Worm (Caenorhabditis elegans) whole organism, L1 larva: ENCODE data around the gene utx-1.
"Not testable (repeated sequence)": the region's sequence is repeated elsewhere in the genome, so short reads cannot be mapped to it uniquely, and the experiment has no call there.

Experiments used
- C16A3.4 ChIP-seq: fragments of 150-350 bp; optimal IDR thresholded peaks from 2 replicates; lab custom pipeline; 2014; ENCODE audit warnings: missing biosample characterization, missing genetic modification characterization
- C34B4.2 ChIP-seq: sonication (generic microtip); optimal IDR thresholded peaks from 2 replicates; lab custom pipeline; 2017; ENCODE audit warnings: mild to moderate bottlenecking, missing genetic modification characterization, missing compliant biosample characterization
- aha-1 ChIP-seq: fragments of 150-350 bp; optimal IDR thresholded peaks from 2 replicates; lab custom pipeline; 2014; ENCODE audit warnings: missing biosample characterization, missing genetic modification characterization
- ama-1 ChIP-seq: fragments of 150-350 bp; optimal IDR thresholded peaks from 2 replicates; lab custom pipeline; 2014
- ceh-63 ChIP-seq: fragments of 200-800 bp; sonication (Bioruptor generic); optimal IDR thresholded peaks from 2 replicates; lab custom pipeline; 2018; ENCODE audit warnings: mild to moderate bottlenecking, missing genetic modification characterization, missing compliant biosample characterization
- ceh-8 ChIP-seq: fragments of 200-800 bp; sonication (Bioruptor generic); optimal IDR thresholded peaks from 2 replicates; lab custom pipeline; 2018; ENCODE audit warnings: mild to moderate bottlenecking, missing genetic modification characterization, moderate library complexity, missing compliant biosample characterization
- ceh-82 ChIP-seq, 3 experiments: fragments of 150-350 bp in 1 of 3; sonication (generic microtip) in 2 of 3; optimal IDR thresholded peaks; 2 replicates each; lab custom pipeline; 2014 to 2017; ENCODE audit warnings: missing biosample characterization in 3 of 3, missing genetic modification characterization in 3 of 3
- ceh-90 ChIP-seq: sonication (generic microtip); optimal IDR thresholded peaks from 2 replicates; lab custom pipeline; 2016; ENCODE audit warnings: missing genetic modification characterization, missing compliant biosample characterization
- dsc-1 ChIP-seq: sonication (generic microtip); optimal IDR thresholded peaks from 2 replicates; lab custom pipeline; 2016; ENCODE audit warnings: mild to moderate bottlenecking, missing genetic modification characterization, missing compliant biosample characterization
- elt-2 ChIP-seq: sonication (generic microtip); optimal IDR thresholded peaks from 2 replicates; lab custom pipeline; 2016; ENCODE audit warnings: missing genetic modification characterization, mild to moderate bottlenecking, inconsistent platforms, missing compliant biosample characterization, missing genetic modification reagents
- elt-3 ChIP-seq, 6 experiments: fragments of 150-350 bp in 1 of 6; sonication (generic microtip); optimal IDR thresholded peaks; 2 replicates each; lab custom pipeline; 2017 to 2018; ENCODE audit warnings: missing biosample characterization in 6 of 6, missing genetic modification characterization in 6 of 6, inconsistent platforms in 1 of 6
- fkh-8 ChIP-seq: sonication (generic microtip); optimal IDR thresholded peaks from 2 replicates; lab custom pipeline; 2016; ENCODE audit warnings: mild to moderate bottlenecking, missing genetic modification characterization, missing compliant biosample characterization
- fos-1 ChIP-seq: fragments of 150-350 bp; optimal IDR thresholded peaks from 2 replicates; lab custom pipeline; 2014; ENCODE audit warnings: missing biosample characterization, missing genetic modification characterization
- grh-1 ChIP-seq: fragments of 200-800 bp; sonication (Bioruptor generic); IDR thresholded peaks from 2 replicates; pipeline ENCODE4 v1.3.6; 2022; ENCODE audit warnings: missing genetic modification reagents, missing genetic modification characterization, missing compliant biosample characterization
- isw-1 ChIP-seq: fragments of 200-800 bp; sonication (Bioruptor generic); IDR thresholded peaks from 2 replicates; pipeline ENCODE4 v1.3.6; 2022; ENCODE audit warnings: missing genetic modification characterization, missing compliant biosample characterization
- lin-13 ChIP-seq: fragments of 150-350 bp; optimal IDR thresholded peaks from 2 replicates; lab custom pipeline; 2014; ENCODE audit warnings: missing biosample characterization, missing genetic modification reagents, missing genetic modification characterization
- lin-14 ChIP-seq: fragments of 200-800 bp; sonication (Bioruptor generic); optimal IDR thresholded peaks from 2 replicates; lab custom pipeline; 2018; ENCODE audit warnings: mild to moderate bottlenecking, missing genetic modification characterization, moderate library complexity, missing compliant biosample characterization
- lin-35 ChIP-seq, 2 experiments: fragments of 150-350 bp; optimal IDR thresholded peaks; 2 replicates each; lab custom pipeline; 2014; ENCODE audit warnings: missing biosample characterization in 2 of 2, missing genetic modification characterization in 2 of 2, missing genetic modification reagents in 2 of 2
- lin-39 ChIP-seq: fragments of 150-350 bp; optimal IDR thresholded peaks from 2 replicates; lab custom pipeline; 2014; ENCODE audit warnings: missing biosample characterization, missing genetic modification reagents, missing genetic modification characterization
- lir-3 ChIP-seq: sonication (generic microtip); optimal IDR thresholded peaks from 2 replicates; lab custom pipeline; 2016; ENCODE audit warnings: mild to moderate bottlenecking, missing genetic modification characterization, moderate library complexity, missing compliant biosample characterization; ENCODE audit not compliant: poor library complexity
- lsy-2 ChIP-seq, 2 experiments: fragments of 150-350 bp; optimal IDR thresholded peaks; 2 replicates each; lab custom pipeline; 2014; ENCODE audit warnings: missing biosample characterization in 2 of 2, missing genetic modification characterization in 2 of 2
- mdl-1 ChIP-seq, 2 experiments: fragments of 150-350 bp; optimal IDR thresholded peaks; 2 replicates each; lab custom pipeline; 2014 to 2017; ENCODE audit warnings: missing biosample characterization in 2 of 2, missing genetic modification characterization in 2 of 2, inconsistent platforms in 1 of 2
- mep-1 ChIP-seq: fragments of 150-350 bp; optimal IDR thresholded peaks from 2 replicates; lab custom pipeline; 2014; ENCODE audit warnings: missing biosample characterization, missing genetic modification characterization
- nhr-11 ChIP-seq: fragments of 150-350 bp; optimal IDR thresholded peaks from 2 replicates; lab custom pipeline; 2014; ENCODE audit warnings: missing biosample characterization, missing genetic modification characterization
- nhr-19 ChIP-seq: fragments of 200-800 bp; sonication (Bioruptor generic); conservative IDR thresholded peaks from 2 replicates; pipeline ENCODE4 v1.3.6; 2022; ENCODE audit warnings: missing genetic modification characterization, missing compliant biosample characterization
- nhr-20 ChIP-seq: sonication (generic microtip); optimal IDR thresholded peaks from 2 replicates; lab custom pipeline; 2016; ENCODE audit warnings: mild to moderate bottlenecking, missing genetic modification characterization, missing compliant biosample characterization
- nhr-47 ChIP-seq: sonication (generic microtip); optimal IDR thresholded peaks from 2 replicates; lab custom pipeline; 2016; ENCODE audit warnings: mild to moderate bottlenecking, missing genetic modification characterization, moderate library complexity, missing compliant biosample characterization
- nhr-71 ChIP-seq: sonication (generic microtip); optimal IDR thresholded peaks from 2 replicates; lab custom pipeline; 2016; ENCODE audit warnings: mild to moderate bottlenecking, missing genetic modification characterization, moderate library complexity, missing compliant biosample characterization
- nhr-77 ChIP-seq: fragments of 150-350 bp; optimal IDR thresholded peaks from 2 replicates; lab custom pipeline; 2014; ENCODE audit warnings: missing biosample characterization, missing genetic modification characterization
- nhr-85 ChIP-seq: sonication (generic microtip); peaks from one replicate; lab custom pipeline; 2016; ENCODE audit warnings: missing genetic modification characterization, inconsistent platforms, missing compliant biosample characterization
- nhr-90 ChIP-seq: sonication (generic microtip); optimal IDR thresholded peaks from 2 replicates; lab custom pipeline; 2016; ENCODE audit warnings: mild to moderate bottlenecking, missing genetic modification characterization, missing compliant biosample characterization; ENCODE audit not compliant: poor library complexity
- pag-3 ChIP-seq: sonication (generic microtip); optimal IDR thresholded peaks from 2 replicates; lab custom pipeline; 2017; ENCODE audit warnings: missing genetic modification characterization, mild to moderate bottlenecking, missing compliant biosample characterization, antibody characterized with exemption, borderline replicate concordance; ENCODE audit not compliant: insufficient read depth
- rnt-1 ChIP-seq: sonication (generic microtip); optimal IDR thresholded peaks from 2 replicates; lab custom pipeline; 2016; ENCODE audit warnings: mild to moderate bottlenecking, missing genetic modification characterization, moderate library complexity, missing compliant biosample characterization
- skn-1 ChIP-seq: fragments of 150-350 bp; optimal IDR thresholded peaks from 2 replicates; lab custom pipeline; 2014; ENCODE audit warnings: missing biosample characterization, missing genetic modification characterization
- snu-23 ChIP-seq: sonication (generic microtip); optimal IDR thresholded peaks from 2 replicates; lab custom pipeline; 2016; ENCODE audit warnings: missing genetic modification characterization, missing compliant biosample characterization
- sptf-1 ChIP-seq: fragments of 150-350 bp; optimal IDR thresholded peaks from 2 replicates; lab custom pipeline; 2014; ENCODE audit warnings: missing biosample characterization, missing genetic modification characterization
- tbx-2 ChIP-seq: sonication (generic microtip); optimal IDR thresholded peaks from 2 replicates; lab custom pipeline; 2016; ENCODE audit warnings: missing genetic modification characterization, missing compliant biosample characterization
- tlp-1 ChIP-seq: fragments of 150-350 bp; optimal IDR thresholded peaks from 2 replicates; lab custom pipeline; 2014; ENCODE audit warnings: missing biosample characterization, missing genetic modification characterization
- unc-130 ChIP-seq: fragments of 150-350 bp; optimal IDR thresholded peaks from 2 replicates; lab custom pipeline; 2017; ENCODE audit warnings: missing biosample characterization, missing genetic modification characterization, inconsistent platforms
- unc-98 ChIP-seq: fragments of 200-800 bp; sonication (Bioruptor generic); IDR thresholded peaks from 2 replicates; pipeline ENCODE4 v1.3.6; 2022; ENCODE audit warnings: missing genetic modification characterization, missing compliant biosample characterization
- ztf-4 ChIP-seq: fragments of 150-350 bp; optimal IDR thresholded peaks from 2 replicates; lab custom pipeline; 2014; ENCODE audit warnings: missing biosample characterization, missing genetic modification characterization

Gene utx-1

ce11 chrX:8605005-8605404 is 48.1 kb downstream of the utx-1 start, which contains the start of the genes H35N09.2 and H35N09.1 (continued):
- TF ChIP-seq pag-3 (tag; lab: Kevin White, UChicago) (no peak), tlp-1 (tag; lab: Kevin White, UChicago) (no peak), sptf-1 (tag; lab: Kevin White, UChicago) (no peak), C34B4.2 (tag; lab: Kevin White, UChicago) (no peak), nhr-11 (tag; lab: Kevin White, UChicago) (no peak), skn-1 (tag; lab: Kevin White, UChicago) (peak; percentile 33), unc-98 (GFP tag; lab: Robert Waterston, UW) (no peak), ztf-4 (tag; lab: Kevin White, UChicago) (no peak)

DNA sequence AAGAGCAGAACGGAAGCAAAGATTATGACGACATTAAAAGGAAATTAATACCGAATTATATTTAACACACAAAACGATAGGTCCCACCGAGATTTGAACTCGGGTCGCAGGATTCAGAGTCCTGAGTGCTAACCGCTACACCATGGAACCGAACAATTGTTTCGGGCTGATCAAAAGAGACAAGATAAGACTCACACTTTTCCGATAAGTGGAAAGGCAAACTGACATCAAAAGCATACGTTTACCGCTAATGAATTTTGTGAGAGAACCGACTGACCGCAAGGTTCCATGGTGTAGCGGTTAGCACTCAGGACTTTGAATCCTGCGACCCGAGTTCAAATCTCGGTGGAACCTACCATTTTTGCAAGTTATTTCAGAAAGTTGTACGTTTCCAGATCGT is 51.8 kb downstream of the utx-1 start:
- TF ChIP-seq nhr-19 (peak; percentile 62), unc-98 (GFP tag; lab: Robert Waterston, UW) (no peak), nhr-20 (peak; percentile 54), tbx-2 (peak; percentile 44), unc-130 (tag; lab: Kevin White, UChicago) (peak; percentile 8), lin-14 (GFP tag; lab: Kevin White, UChicago) (peak; percentile 26), nhr-77 (peak; percentile 36), nhr-90 (tag; lab: Kevin White, UChicago) (peak; percentile 72), snu-23 (GFP tag; lab: Kevin White, UChicago) (peak; percentile 50), nhr-71 (tag; lab: Kevin White, UChicago) (peak; percentile 48), lir-3 (tag; lab: Kevin White, UChicago) (peak; percentile 14), elt-3 (tag; optimal IDR thresholded peaks at IDR 0.05; lab: Kevin White, UChicago) (peak in 2 of 6 experiments; percentile 10), lin-35 (GFP tag; optimal IDR thresholded peaks at IDR 0.05; lab: Kevin White, UChicago) (peak in 1 of 2 experiments; percentile 62), lin-39 (tag; lab: Kevin White, UChicago) (no peak), elt-2 (tag; lab: Kevin White, UChicago) (peak; percentile 33), mep-1 (tag; lab: Kevin White, UChicago) (peak; percentile 4), rnt-1 (peak; percentile 73), ceh-90 (no peak), nhr-85 (tag; lab: Kevin White, UChicago) (peak; percentile 46), C16A3.4 (tag; lab: Kevin White, UChicago) (peak; percentile 9), ceh-82 (tag; optimal IDR thresholded peaks at IDR 0.05; lab: Kevin White, UChicago) (peak in 2 of 3 experiments; percentile 11 to 23), nhr-47 (tag; lab: Kevin White, UChicago) (peak; percentile 54), lsy-2 (tag; optimal IDR thresholded peaks at IDR 0.05; lab: Kevin White, UChicago) (peak; percentile 6 to 39), ceh-8 (no peak), aha-1 (tag; lab: Kevin White, UChicago) (no peak), ceh-63 (GFP tag; lab: Kevin White, UChicago) (no peak)

DNA sequence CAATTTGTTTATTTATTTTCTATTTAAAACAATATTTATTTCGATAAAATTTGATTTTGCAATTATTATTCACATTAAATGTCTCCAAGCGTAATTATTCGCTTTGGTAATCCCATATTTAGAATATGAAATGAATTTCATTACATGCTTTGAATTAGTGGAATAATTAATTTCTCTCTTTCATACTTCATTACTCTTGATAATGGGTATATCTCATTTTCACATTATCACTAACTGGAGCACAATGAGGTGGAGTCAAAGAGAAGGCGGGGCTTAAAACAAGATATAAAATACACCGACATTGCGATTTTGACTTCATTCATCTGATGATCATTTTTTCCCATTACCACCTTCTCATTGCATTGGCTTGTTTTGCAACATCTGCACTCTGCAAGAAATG is 53.7 kb downstream of the utx-1 start, which contains the start of gene K01A12.4:
K01A12.4 (plus strand) TSS at position 301 of the 400 bp plus-strand sequence.
- not testable (repeated sequence) for TF ChIP-seq ceh-82 (tag; optimal IDR thresholded peaks at IDR 0.05; lab: Kevin White, UChicago); lin-39 (tag; lab: Kevin White, UChicago); fos-1 (tag; lab: Kevin White, UChicago)

DNA sequence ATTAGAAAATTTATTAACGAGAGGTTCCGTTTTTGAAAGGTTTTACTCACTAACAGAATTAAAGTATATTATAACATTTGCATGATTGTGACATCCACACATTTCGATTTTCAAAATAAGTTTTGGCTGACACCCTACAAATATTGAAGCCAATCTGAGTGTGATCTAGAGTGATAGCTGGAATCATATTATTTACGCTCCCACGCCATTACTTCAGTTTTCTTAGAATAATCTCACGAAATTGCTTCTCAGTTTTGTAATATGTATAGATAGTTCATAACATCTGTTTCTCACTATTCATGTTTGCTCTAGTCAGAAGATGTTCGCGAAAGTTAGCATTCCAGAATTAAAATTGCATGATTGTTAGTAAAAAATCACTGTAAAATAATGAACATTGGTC is 55.3 kb downstream of the utx-1 start:
- TF ChIP-seq lsy-2 (tag; optimal IDR thresholded peaks at IDR 0.05; lab: Kevin White, UChicago) (no peak), fkh-8 (peak; percentile 55), mdl-1 (tag; optimal IDR thresholded peaks at IDR 0.05; lab: Kevin White, UChicago) (no peak), isw-1 (GFP tag; lab: Robert Waterston, UW) (no peak), lin-13 (no peak), ama-1 (lab: Kevin White, UChicago) (no peak), dsc-1 (peak; percentile 30), grh-1 (GFP tag; lab: Robert Waterston, UW) (no peak)
